Worm (Caenorhabditis elegans) whole organism, young adult: ENCODE measurements around the gene F35D11.4.

ENCODE experiments used
- B0261.1 ChIP-seq: sonication (generic microtip); optimal IDR thresholded peaks from 2 replicates; lab custom pipeline; 2016; ENCODE audit warnings: mild to moderate bottlenecking, missing genetic modification characterization, moderate library complexity, missing compliant biosample characterization
- F33H1.4 ChIP-seq: fragments of 200-800 bp; sonication (Bioruptor generic); IDR thresholded peaks from 2 replicates; pipeline ENCODE4 v1.3.6; 2022; ENCODE audit warnings: missing genetic modification reagents, missing genetic modification characterization, missing compliant biosample characterization
- T07F8.4 ChIP-seq: sonication (generic microtip); optimal IDR thresholded peaks from 2 replicates; lab custom pipeline; 2016; ENCODE audit warnings: mild to moderate bottlenecking, missing genetic modification characterization, moderate library complexity, missing compliant biosample characterization
- Y56A3A.18 ChIP-seq: fragments of 200-800 bp; sonication (Bioruptor generic); IDR thresholded peaks from 2 replicates; pipeline ENCODE4 v1.3.6; 2022; ENCODE audit warnings: missing genetic modification reagents, missing genetic modification characterization, missing compliant biosample characterization
- attf-6 ChIP-seq: fragments of 200-800 bp; sonication (Bioruptor generic); IDR thresholded peaks from 2 replicates; pipeline ENCODE4 v1.3.6; 2022; ENCODE audit warnings: missing genetic modification reagents, missing genetic modification characterization, missing compliant biosample characterization
- ceh-27 ChIP-seq: fragments of 200-800 bp; sonication (Bioruptor generic); optimal IDR thresholded peaks from 2 replicates; lab custom pipeline; 2018; ENCODE audit warnings: mild to moderate bottlenecking, missing genetic modification characterization, moderate library complexity, missing compliant biosample characterization
- ceh-79 ChIP-seq: sonication (generic microtip); optimal IDR thresholded peaks from 2 replicates; lab custom pipeline; 2017; ENCODE audit warnings: mild to moderate bottlenecking, missing genetic modification characterization, missing compliant biosample characterization
- ceh-91 ChIP-seq: fragments of 200-800 bp; sonication (Bioruptor generic); IDR thresholded peaks from 2 replicates; pipeline ENCODE4 v1.3.6; 2022; ENCODE audit warnings: missing genetic modification reagents, missing genetic modification characterization, missing compliant biosample characterization
- egl-44 ChIP-seq: fragments of 200-800 bp; sonication (Bioruptor generic); IDR thresholded peaks from 2 replicates; pipeline ENCODE4 v1.3.6; 2022; ENCODE audit warnings: missing genetic modification reagents, missing genetic modification characterization, missing compliant biosample characterization
- ets-4 ChIP-seq: fragments of 200-800 bp; sonication (Bioruptor generic); optimal IDR thresholded peaks from 2 replicates; lab custom pipeline; 2018; ENCODE audit warnings: mild to moderate bottlenecking, missing genetic modification characterization, missing compliant biosample characterization
- fkh-3 ChIP-seq: sonication (generic microtip); optimal IDR thresholded peaks from 2 replicates; lab custom pipeline; 2016; ENCODE audit warnings: mild to moderate bottlenecking, missing genetic modification characterization, missing compliant biosample characterization
- gei-17 ChIP-seq: fragments of 200-800 bp; sonication (Bioruptor generic); optimal IDR thresholded peaks from 2 replicates; lab custom pipeline; 2018; ENCODE audit warnings: mild to moderate bottlenecking, missing genetic modification characterization, missing compliant biosample characterization
- hrde-1 ChIP-seq: sonication (generic microtip); optimal IDR thresholded peaks from 2 replicates; lab custom pipeline; 2016; ENCODE audit warnings: missing genetic modification characterization, mild to moderate bottlenecking, missing compliant biosample characterization, moderate library complexity, missing genotype, missing genetic modification reagents, borderline replicate concordance
- let-607 ChIP-seq, 2 experiments: fragments of 200-800 bp in 1 of 2; sonication (Bioruptor generic) in 1 of 2; sonication (generic microtip) in 1 of 2; optimal IDR thresholded peaks; 2 replicates each; lab custom pipeline; 2016 to 2018; ENCODE audit warnings: mild to moderate bottlenecking in 2 of 2, missing compliant biosample characterization in 2 of 2, missing genetic modification characterization in 2 of 2, moderate library complexity in 2 of 2, missing genotype in 1 of 2
- lin-35 ChIP-seq, 3 experiments: fragments of 150-350 bp in 2 of 3; sonication (generic microtip) in 1 of 3; optimal IDR thresholded peaks; 2 replicates each; lab custom pipeline; 2014 to 2018; ENCODE audit warnings: missing biosample characterization in 3 of 3, missing genetic modification characterization in 3 of 3, missing genetic modification reagents in 3 of 3
- lin-40 ChIP-seq: sonication (generic microtip); optimal IDR thresholded peaks from 2 replicates; lab custom pipeline; 2016; ENCODE audit warnings: missing genetic modification characterization, mild to moderate bottlenecking, missing compliant biosample characterization, missing genotype, missing genetic modification reagents
- madf-3 ChIP-seq: fragments of 200-800 bp; sonication (Bioruptor generic); IDR thresholded peaks from 2 replicates; pipeline ENCODE4 v1.3.6; 2022; ENCODE audit warnings: missing genetic modification reagents, missing genetic modification characterization, missing compliant biosample characterization
- nfya-1 ChIP-seq: sonication (generic microtip); optimal IDR thresholded peaks from 2 replicates; lab custom pipeline; 2017; ENCODE audit warnings: antibody characterized with exemption, missing compliant biosample characterization, missing genetic modification characterization, borderline replicate concordance; ENCODE audit not compliant: insufficient read depth
- nfyb-1 ChIP-seq: fragments of 200-800 bp; sonication (Bioruptor generic); IDR thresholded peaks from 2 replicates; pipeline ENCODE4 v1.3.6; 2022; ENCODE audit warnings: missing genetic modification reagents, missing genetic modification characterization, missing compliant biosample characterization
- pbrm-1 ChIP-seq: fragments of 200-800 bp; sonication (Bioruptor generic); IDR thresholded peaks from 2 replicates; pipeline ENCODE4 v1.3.6; 2022; ENCODE audit warnings: missing genetic modification reagents, missing genetic modification characterization, missing compliant biosample characterization
- rpc-1 ChIP-seq, 2 experiments: fragments of 150-350 bp in 1 of 2; sonication (generic microtip) in 1 of 2; optimal IDR thresholded peaks; 2 replicates each; lab custom pipeline; 2014 to 2018; ENCODE audit warnings: missing biosample characterization in 1 of 2, missing genetic modification characterization in 1 of 2, missing genetic modification reagents in 1 of 2, missing genotype in 1 of 2
- sdz-38 ChIP-seq: sonication (generic microtip); optimal IDR thresholded peaks from 2 replicates; lab custom pipeline; 2016; ENCODE audit warnings: missing genotype, missing genetic modification characterization, missing compliant biosample characterization
- snpc-3.4 ChIP-seq: sonication (generic microtip); optimal IDR thresholded peaks from 2 replicates; lab custom pipeline; 2017; ENCODE audit warnings: missing genetic modification characterization, mild to moderate bottlenecking, missing compliant biosample characterization, antibody characterized with exemption, moderate library complexity, missing genotype, missing genetic modification reagents
- tbp1 ChIP-seq: fragments of 200-800 bp; sonication (Bioruptor generic); optimal IDR thresholded peaks from 2 replicates; lab custom pipeline; 2018; ENCODE audit warnings: mild to moderate bottlenecking, missing genetic modification characterization, missing compliant biosample characterization
- unc-130 ChIP-seq: sonication (generic microtip); optimal IDR thresholded peaks from 2 replicates; lab custom pipeline; 2016; ENCODE audit warnings: missing genetic modification reagents, missing genetic modification characterization, missing compliant biosample characterization
- ztf-28 ChIP-seq: fragments of 200-800 bp; sonication (Bioruptor generic); IDR thresholded peaks from 2 replicates; pipeline ENCODE4 v1.3.6; 2022; ENCODE audit warnings: missing genetic modification reagents, missing genetic modification characterization, missing compliant biosample characterization
- ztf-6 ChIP-seq: fragments of 200-800 bp; sonication (Bioruptor generic); IDR thresholded peaks from 2 replicates; pipeline ENCODE4 v1.3.6; 2022; ENCODE audit warnings: missing genetic modification reagents, missing genetic modification characterization, missing compliant biosample characterization

F35D11.4 gene

ce11 chrII:4640748-4641147, 37.5 kb downstream of the F35D11.4 start:
- TF ChIP-seq Y56A3A.18 (GFP tag; lab: Robert Waterston, UW) (no peak), ceh-27 (no peak), ztf-6 (GFP tag; lab: Robert Waterston, UW) (no peak), gei-17 (no peak), ceh-91 (GFP tag; lab: Robert Waterston, UW) (no peak), ets-4 (GFP tag; lab: Kevin White, UChicago) (no peak), B0261.1 (tag; lab: Kevin White, UChicago) (no peak), egl-44 (GFP tag; lab: Robert Waterston, UW) (no peak), ceh-79 (tag; lab: Kevin White, UChicago) (no peak)

ce11 chrII:4648785-4649184, 45.6 kb downstream of the F35D11.4 start, which contains the start of gene lgc-27:
lgc-27 (plus strand) TSS chrII:4649085.
- TF ChIP-seq nfya-1 (no peak), madf-3 (GFP tag; lab: Robert Waterston, UW) (0 out of 2 replicates have a peak, but pooled peaks have one; percentile 8)
- TF ChIP-seq, all 124 proteins: peak for 1

DNA sequence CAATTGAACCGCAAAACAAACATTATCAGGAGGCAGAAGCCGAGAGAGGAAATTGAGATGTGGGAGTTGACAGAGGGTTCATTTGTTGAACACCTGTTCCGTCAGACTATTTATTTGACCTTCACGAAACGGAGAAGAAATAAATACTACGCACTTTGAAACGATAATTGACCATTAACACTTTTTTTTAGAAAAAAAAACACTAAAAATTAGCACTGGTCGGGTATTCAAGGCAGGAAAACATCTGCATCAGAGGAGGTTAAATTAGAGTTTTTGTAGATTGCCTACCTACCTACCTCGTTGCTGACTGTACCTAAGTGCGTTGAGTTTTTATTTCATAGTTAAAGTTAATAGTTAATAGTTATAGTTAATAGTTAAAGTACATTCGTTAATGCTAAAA, 46.8 kb downstream of the F35D11.4 start:
- no peak for TF ChIP-seq hrde-1 (tag; lab: Kevin White, UChicago)
- no peak for TF ChIP-seq sdz-38 (tag; lab: Kevin White, UChicago)
- no peak for TF ChIP-seq snpc-3.4 (tag; lab: Kevin White, UChicago)
- TF ChIP-seq Y56A3A.18 (GFP tag; lab: Robert Waterston, UW), result no peak
- no peak for TF ChIP-seq ztf-28 (GFP tag; lab: Robert Waterston, UW)
- TF ChIP-seq tbp1 (GFP tag; lab: Kevin White, UChicago), result no peak
- no peak for TF ChIP-seq fkh-3
- no peak for TF ChIP-seq lin-40 (tag; lab: Kevin White, UChicago)
- TF ChIP-seq T07F8.4 (tag; lab: Kevin White, UChicago), result no peak
- TF ChIP-seq attf-6 (GFP tag; lab: Robert Waterston, UW), result no peak
- TF ChIP-seq nfyb-1 (GFP tag; lab: Robert Waterston, UW), result no peak
- TF ChIP-seq unc-130 (GFP tag; lab: Kevin White, UChicago), result no peak
- TF ChIP-seq lin-35 (GFP tag; optimal IDR thresholded peaks at IDR 0.05; lab: Kevin White, UChicago), result no peak
- no peak for TF ChIP-seq let-607 (tag; optimal IDR thresholded peaks at IDR 0.05; lab: Kevin White, UChicago)
- TF ChIP-seq ceh-91 (GFP tag; lab: Robert Waterston, UW), result no peak
- TF ChIP-seq rpc-1 (optimal IDR thresholded peaks at IDR 0.05; lab: Kevin White, UChicago), result no peak
- TF ChIP-seq rpc-1 (tag; optimal IDR thresholded peaks at IDR 0.05; lab: Kevin White, UChicago), result no peak
- no peak for TF ChIP-seq F33H1.4 (GFP tag; lab: Robert Waterston, UW)
- no peak for TF ChIP-seq pbrm-1 (GFP tag; lab: Robert Waterston, UW)
- TF ChIP-seq, all 124 proteins: peak for 0
